Worm (Caenorhabditis elegans) whole organism, midembryonic: ENCODE measurements around the gene K09H11.15.

Experiments used
- flt-1 ChIP-seq: fragments of 200-800 bp; sonication (Bioruptor generic); IDR thresholded peaks from 2 replicates; pipeline ENCODE4 v1.3.6; 2022; ENCODE audit warnings: missing genetic modification characterization, missing compliant biosample characterization
- med-1 ChIP-seq: sonication (generic microtip); optimal IDR thresholded peaks from 2 replicates; lab custom pipeline; 2017; ENCODE audit warnings: missing genetic modification characterization, mild to moderate bottlenecking, missing compliant biosample characterization, antibody characterized with exemption, missing genetic modification reagents; ENCODE audit not compliant: insufficient read depth

ce11 chrV:5739438-5739837 is 8.8 kb upstream of the K09H11.15 start:
- TF ChIP-seq med-1 (GFP tag; lab: Kevin White, UChicago) (no peak), flt-1 (GFP tag; lab: Robert Waterston, UW) (no peak)
